Fruit fly (Drosophila melanogaster): ENCODE measurements around the gene AdoR.
A peak's percentile ranks its signal among the peaks of the same experiment; 100 is the strongest.

- TF ChIP-seq CG9705 (GFP tag; optimal IDR thresholded peaks at IDR 0.05) (no peak), h (GFP tag; optimal IDR thresholded peaks at IDR 0.05) (peak; percentile 80), fru (GFP tag; optimal IDR thresholded peaks at IDR 0.05) (peak; percentile 80), Hr83 (GFP tag; optimal IDR thresholded peaks at IDR 0.05; ENCODE audit: poor library complexity, severe bottlenecking) (peak; percentile 32), pan (optimal IDR thresholded peaks at IDR 0.05) (no peak), psq (GFP tag; optimal IDR thresholded peaks at IDR 0.05) (peak; percentile 91), OdsH (GFP tag; optimal IDR thresholded peaks at IDR 0.05) (peak; percentile 82), Jra (GFP tag; optimal IDR thresholded peaks at IDR 0.05) (peak; percentile 13), sv (GFP tag; optimal IDR thresholded peaks at IDR 0.05) (peak; percentile 27), CrebA (GFP tag; optimal IDR thresholded peaks at IDR 0.05; ENCODE audit: borderline replicate concordance) (no peak), jim (GFP tag; optimal IDR thresholded peaks at IDR 0.05) (no peak)
Measured at dm6 chr3R:30170671-30171667, 21.6 kb upstream of the AdoR start, which contains the start of gene Rsod.
